Worm (Caenorhabditis elegans): ENCODE data around the gene mtm-6.

mtm-6 gene

DNA sequence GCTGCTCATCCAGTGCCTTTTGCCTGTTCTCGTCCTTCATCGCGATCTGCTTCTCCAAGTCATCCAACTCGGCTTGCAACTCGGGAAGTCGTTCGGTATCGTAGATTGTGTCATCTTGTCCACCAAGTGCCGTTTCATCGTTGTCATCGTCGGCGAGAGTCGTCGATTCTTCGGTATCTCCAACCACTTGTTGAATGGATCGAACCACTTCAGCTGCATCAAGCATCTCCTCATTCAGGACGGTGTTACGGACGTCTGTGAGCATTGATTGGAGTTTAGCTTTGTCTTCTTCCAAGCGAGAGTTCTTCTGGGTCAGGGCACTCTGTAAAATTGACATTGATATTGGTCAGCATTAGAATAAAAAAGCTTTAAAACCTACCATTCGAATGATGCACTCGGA is 41.3 kb upstream of the mtm-6 start:
- TF ChIP-seq tbx-2 (tag; optimal IDR thresholded peaks at IDR 0.05) (no peak), nhr-232 (tag; optimal IDR thresholded peaks at IDR 0.05) (no peak), ama-1 (optimal IDR thresholded peaks at IDR 0.05) (no peak), syd-9 (tag; optimal IDR thresholded peaks at IDR 0.05) (no peak), pha-4 (tag; optimal IDR thresholded peaks at IDR 0.05) (no peak), elt-2 (tag; optimal IDR thresholded peaks at IDR 0.05) (no peak), ceh-34 (tag; optimal IDR thresholded peaks at IDR 0.05) (no peak), nhr-11 (tag; optimal IDR thresholded peaks at IDR 0.05) (no peak), pag-3 (tag; optimal IDR thresholded peaks at IDR 0.05; ENCODE audit: borderline replicate concordance) (no peak), pat-9 (tag; optimal IDR thresholded peaks at IDR 0.05) (no peak), nfya-1 (tag; optimal IDR thresholded peaks at IDR 0.05) (no peak), sdc-2 (tag; optimal IDR thresholded peaks at IDR 0.05) (no peak), hlh-15 (tag; optimal IDR thresholded peaks at IDR 0.05) (no peak), unc-3 (GFP tag; conservative IDR thresholded peaks at IDR 0.05) (no peak), unc-3 (tag; optimal IDR thresholded peaks at IDR 0.05) (no peak), unc-55 (GFP tag; optimal IDR thresholded peaks at IDR 0.05) (no peak), fax-1 (tag; optimal IDR thresholded peaks at IDR 0.05) (no peak), F13H6.1 (tag; optimal IDR thresholded peaks at IDR 0.05) (no peak), C08G9.2 (tag; optimal IDR thresholded peaks at IDR 0.05) (no peak), sox-4 (tag; optimal IDR thresholded peaks at IDR 0.05) (no peak)

DNA sequence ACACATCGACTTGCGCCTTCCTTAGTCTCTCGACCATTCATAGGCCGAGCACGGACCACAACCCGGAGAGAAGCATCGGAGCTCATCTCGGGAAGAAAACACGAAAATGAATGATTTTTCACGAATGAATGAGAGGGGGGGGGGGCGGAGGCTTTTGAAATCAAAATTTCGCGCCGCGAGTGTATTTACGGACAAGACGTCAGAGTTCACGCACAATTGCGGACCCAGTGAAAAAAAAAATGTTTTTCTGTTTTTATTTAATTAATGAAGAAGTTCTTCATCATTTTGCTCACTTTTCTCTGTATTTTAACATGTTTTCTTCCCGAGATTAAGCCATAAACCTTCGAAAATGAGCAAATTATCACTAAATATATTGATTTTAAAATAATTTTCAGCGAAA is 39.8 kb upstream of the mtm-6 start, which contains the start of the genes klp-19 and slc-36.1:
Gene klp-19 (minus strand): TSS at position 153 of the 400 bp plus-strand sequence.
Gene slc-36.1 (plus strand): TSS at position 396 of the 400 bp plus-strand sequence.
- TF ChIP-seq nfya-1 (tag; optimal IDR thresholded peaks at IDR 0.05): peak; percentile 42
- no peak for TF ChIP-seq ceh-48 (tag; optimal IDR thresholded peaks at IDR 0.05)
- peak; percentile 12 for TF ChIP-seq ceh-31 (tag; optimal IDR thresholded peaks at IDR 0.05)
- TF ChIP-seq ceh-24 (tag; optimal IDR thresholded peaks at IDR 0.05): no peak
- no peak for TF ChIP-seq ceh-30 (tag; optimal IDR thresholded peaks at IDR 0.05)
- peak; percentile 12 for TF ChIP-seq ceh-34 (tag; optimal IDR thresholded peaks at IDR 0.05)
- peak; percentile 78 for TF ChIP-seq unc-42 (tag; optimal IDR thresholded peaks at IDR 0.05)

DNA sequence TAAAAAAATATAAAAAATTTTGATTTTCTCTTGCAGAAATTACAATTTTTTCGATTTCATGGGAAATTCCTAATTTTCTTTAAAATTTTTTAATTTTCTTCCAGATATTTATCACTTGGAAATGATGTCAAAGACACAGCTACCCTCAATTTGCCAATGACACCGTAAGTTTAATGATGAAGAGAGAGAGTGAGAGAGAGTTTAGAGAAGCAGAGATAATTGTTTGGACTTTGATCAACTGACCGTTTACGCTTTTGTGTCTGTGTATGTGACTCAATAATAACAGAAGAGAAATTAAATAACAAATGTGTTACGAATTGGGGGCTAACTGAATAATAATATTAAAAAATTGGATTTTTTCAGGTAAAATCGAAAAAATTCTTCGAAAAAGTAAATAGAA is 36.3 kb upstream of the mtm-6 start:
- TF ChIP-seq lim-6 (tag; optimal IDR thresholded peaks at IDR 0.05): no peak
- no peak for TF ChIP-seq odd-2 (tag; optimal IDR thresholded peaks at IDR 0.05)
- no peak for TF ChIP-seq ceh-45 (GFP tag; IDR thresholded peaks at IDR 0.05)
- TF ChIP-seq unc-42 (tag; optimal IDR thresholded peaks at IDR 0.05): no peak
- TF ChIP-seq tbx-2 (tag; optimal IDR thresholded peaks at IDR 0.05): no peak
- no peak for TF ChIP-seq nhr-11 (tag; optimal IDR thresholded peaks at IDR 0.05)
- TF ChIP-seq elt-2 (tag; optimal IDR thresholded peaks at IDR 0.05): no peak
- TF ChIP-seq ref-2 (tag; optimal IDR thresholded peaks at IDR 0.05): no peak
- no peak for TF ChIP-seq madf-2 (tag; optimal IDR thresholded peaks at IDR 0.05)
- TF ChIP-seq dmd-4 (tag; optimal IDR thresholded peaks at IDR 0.05; ENCODE audit: borderline replicate concordance): no peak
- no peak for TF ChIP-seq ets-4 (tag; optimal IDR thresholded peaks at IDR 0.05)
- no peak for TF ChIP-seq ceh-34 (tag; optimal IDR thresholded peaks at IDR 0.05)

DNA sequence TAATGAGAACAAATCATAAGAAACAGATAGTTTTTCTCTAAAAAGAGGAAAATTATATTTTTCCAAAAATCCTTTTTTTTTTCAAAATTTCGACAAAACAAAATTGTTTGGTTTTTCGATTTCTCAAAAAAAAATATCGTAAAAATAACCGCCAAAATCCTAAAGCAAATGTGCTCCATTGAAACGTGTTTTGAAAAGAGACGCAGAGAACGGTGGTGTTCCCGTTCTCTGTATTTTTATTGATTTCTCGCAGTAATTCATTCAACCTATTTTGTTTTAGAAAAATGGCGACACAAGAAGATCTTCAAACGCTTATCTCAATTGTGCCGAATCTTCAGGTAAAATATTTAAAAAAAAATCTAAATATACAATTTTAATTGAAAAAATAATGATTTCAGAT is 33.1 kb upstream of the mtm-6 start, which contains the start of gene Y43F4B.10:
Gene Y43F4B.10 (plus strand): TSS at position 281 of the 400 bp plus-strand sequence.
- TF ChIP-seq lim-6 (tag; optimal IDR thresholded peaks at IDR 0.05) (no peak), ceh-48 (tag; optimal IDR thresholded peaks at IDR 0.05) (peak; percentile 77), nfya-1 (tag; optimal IDR thresholded peaks at IDR 0.05) (peak; percentile 10), pax-1 (tag; optimal IDR thresholded peaks at IDR 0.05) (peak; percentile 40)

DNA sequence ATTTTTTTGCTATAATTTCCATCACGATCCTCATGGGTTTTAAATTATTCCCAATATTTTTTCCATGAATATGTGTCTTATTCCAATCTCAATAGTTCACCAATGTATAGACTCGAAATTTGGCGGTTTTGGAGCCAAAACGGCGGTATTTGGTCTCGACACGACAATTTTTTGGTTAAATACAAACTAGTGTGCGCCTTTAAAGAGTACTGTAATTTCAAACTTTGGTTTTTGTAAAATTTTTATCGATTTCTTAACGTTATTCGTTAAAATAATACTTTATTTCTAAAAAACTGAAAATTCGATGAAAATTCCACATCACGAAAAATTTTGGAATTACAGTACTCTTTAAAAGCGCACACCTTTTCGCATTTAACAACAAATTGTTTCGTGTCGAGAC is 32.2 kb upstream of the mtm-6 start:
- TF ChIP-seq hlh-13 (GFP tag; optimal IDR thresholded peaks at IDR 0.05): no peak
- no peak for TF ChIP-seq sox-2 (GFP tag; IDR thresholded peaks at IDR 0.05)
- no peak for TF ChIP-seq lin-11 (tag; optimal IDR thresholded peaks at IDR 0.05)
- no peak for TF ChIP-seq ahr-1 (tag; optimal IDR thresholded peaks at IDR 0.05)
- TF ChIP-seq sdc-2 (tag; optimal IDR thresholded peaks at IDR 0.05): no peak
- TF ChIP-seq tbx-2 (tag; optimal IDR thresholded peaks at IDR 0.05): no peak
- no peak for TF ChIP-seq unc-42 (tag; optimal IDR thresholded peaks at IDR 0.05)
- TF ChIP-seq unc-55 (GFP tag; optimal IDR thresholded peaks at IDR 0.05): no peak
- TF ChIP-seq dmd-4 (tag; optimal IDR thresholded peaks at IDR 0.05; ENCODE audit: borderline replicate concordance): no peak
- TF ChIP-seq ceh-24 (tag; optimal IDR thresholded peaks at IDR 0.05): no peak
- TF ChIP-seq pqm-1 (tag; optimal IDR thresholded peaks at IDR 0.05): no peak
- TF ChIP-seq pha-4 (tag; optimal IDR thresholded peaks at IDR 0.05): no peak
- no peak for TF ChIP-seq ets-4 (tag; optimal IDR thresholded peaks at IDR 0.05)
- TF ChIP-seq ceh-9 (tag; optimal IDR thresholded peaks at IDR 0.05): no peak
- no peak for TF ChIP-seq ceh-18 (tag; optimal IDR thresholded peaks at IDR 0.05)
- no peak for TF ChIP-seq unc-3 (GFP tag; conservative IDR thresholded peaks at IDR 0.05)
- TF ChIP-seq unc-3 (tag; optimal IDR thresholded peaks at IDR 0.05): no peak
- no peak for TF ChIP-seq ztf-16 (tag; optimal IDR thresholded peaks at IDR 0.05)

Measured in whole organism, late embryonic.